Fruit fly (Drosophila melanogaster): ENCODE measurements around the gene Akh.

Gene Akh

dm6 chr3L:4122185-4122767, 19.0 kb upstream of the Akh start, which contains the start of gene Chd64 (continued):
- TF ChIP-seq sna (GFP tag; IDR thresholded peaks at IDR 0.05; ENCODE audit: partially characterized antibody) (peak; percentile 68), usp (GFP tag; optimal IDR thresholded peaks at IDR 0.05) (no peak), CG43689 (GFP tag; IDR thresholded peaks at IDR 0.05) (no peak), CG31224 (GFP tag; IDR thresholded peaks at IDR 0.05) (no peak), E2f1 (GFP tag; IDR thresholded peaks at IDR 0.05) (peak; percentile 25; the same call in 1 of the 2 replicates), CG8359 (GFP tag; optimal IDR thresholded peaks at IDR 0.05; ENCODE audit: borderline replicate concordance) (no peak), CG18599 (GFP tag; optimal IDR thresholded peaks at IDR 0.05) (peak; percentile 82), Dbx (GFP tag; IDR thresholded peaks at IDR 0.05) (peak; percentile 77), H15 (GFP tag; IDR thresholded peaks at IDR 0.05) (no peak), Med (GFP tag) (peak; percentile 94), CG10462 (GFP tag; optimal IDR thresholded peaks at IDR 0.05) (no peak), lola (GFP tag; optimal IDR thresholded peaks at IDR 0.05) (no peak), CG32767 (GFP tag; IDR thresholded peaks at IDR 0.05) (no peak), zfh2 (GFP tag; optimal IDR thresholded peaks at IDR 0.05) (no peak), tin (GFP tag; optimal IDR thresholded peaks at IDR 0.05) (no peak), Six4 (GFP tag; optimal IDR thresholded peaks at IDR 0.05) (no peak), CG10654 (GFP tag; optimal IDR thresholded peaks at IDR 0.05) (no peak), twi (tag; optimal IDR thresholded peaks at IDR 0.05) (no peak), CG15514 (GFP tag; optimal IDR thresholded peaks at IDR 0.05) (peak; percentile 74), CG12071 (GFP tag; optimal IDR thresholded peaks at IDR 0.05) (peak; percentile 47), CG18619 (GFP tag; optimal IDR thresholded peaks at IDR 0.05) (peak; percentile 33), CG4707 (GFP tag; optimal IDR thresholded peaks at IDR 0.05) (peak; percentile 40), croc (GFP tag; conservative IDR thresholded peaks at IDR 0.05) (no peak), en (GFP tag; optimal IDR thresholded peaks at IDR 0.05) (no peak), wek (GFP tag; optimal IDR thresholded peaks at IDR 0.05) (no peak), Taf1 (GFP tag; IDR thresholded peaks at IDR 0.05) (no peak), hth (optimal IDR thresholded peaks at IDR 0.05) (no peak), ssp (GFP tag; IDR thresholded peaks at IDR 0.05) (no peak), CG6854 (GFP tag; optimal IDR thresholded peaks at IDR 0.05) (peak; percentile 75), B-H1 (GFP tag; IDR thresholded peaks at IDR 0.05) (no peak; the same call in 2 of the 3 replicates), scrt (GFP tag; optimal IDR thresholded peaks at IDR 0.05) (peak; percentile 72), hb (GFP tag; IDR thresholded peaks at IDR 0.05; ENCODE audit: partially characterized antibody) (no peak), br (optimal IDR thresholded peaks at IDR 0.05) (no peak), CG10565 (GFP tag; optimal IDR thresholded peaks at IDR 0.05) (no peak), CG6272 (GFP tag; IDR thresholded peaks at IDR 0.05) (no peak), CG33213 (GFP tag; optimal IDR thresholded peaks at IDR 0.05) (no peak), gfzf (GFP tag; optimal IDR thresholded peaks at IDR 0.05) (no peak), run (tag; optimal IDR thresholded peaks at IDR 0.05) (no peak), bab2 (GFP tag; optimal IDR thresholded peaks at IDR 0.05) (no peak), CG4424 (GFP tag; optimal IDR thresholded peaks at IDR 0.05) (no peak), pros (GFP tag; optimal IDR thresholded peaks at IDR 0.05) (no peak), Blimp-1 (GFP tag; optimal IDR thresholded peaks at IDR 0.05) (no peak), CG3163 (GFP tag; optimal IDR thresholded peaks at IDR 0.05) (no peak), dmrt11E (tag; optimal IDR thresholded peaks at IDR 0.05) (no peak), pum (GFP tag; optimal IDR thresholded peaks at IDR 0.05) (no peak), CG13624 (GFP tag; optimal IDR thresholded peaks at IDR 0.05) (peak; percentile 49), CG30020 (tag; optimal IDR thresholded peaks at IDR 0.05) (no peak), crc (GFP tag; optimal IDR thresholded peaks at IDR 0.05) (no peak), B-H2 (GFP tag; optimal IDR thresholded peaks at IDR 0.05) (peak; percentile 75), schlank (tag; optimal IDR thresholded peaks at IDR 0.05) (no peak), sens (GFP tag) (peak; percentile 47), tgo (GFP tag; IDR thresholded peaks at IDR 0.05) (peak; percentile 46; the same call in 1 of the 3 replicates)

Measured in whole organism, embryonic.